Worm (Caenorhabditis elegans): ENCODE measurements around the gene C25A8.5.

The C25A8.5 gene

DNA sequence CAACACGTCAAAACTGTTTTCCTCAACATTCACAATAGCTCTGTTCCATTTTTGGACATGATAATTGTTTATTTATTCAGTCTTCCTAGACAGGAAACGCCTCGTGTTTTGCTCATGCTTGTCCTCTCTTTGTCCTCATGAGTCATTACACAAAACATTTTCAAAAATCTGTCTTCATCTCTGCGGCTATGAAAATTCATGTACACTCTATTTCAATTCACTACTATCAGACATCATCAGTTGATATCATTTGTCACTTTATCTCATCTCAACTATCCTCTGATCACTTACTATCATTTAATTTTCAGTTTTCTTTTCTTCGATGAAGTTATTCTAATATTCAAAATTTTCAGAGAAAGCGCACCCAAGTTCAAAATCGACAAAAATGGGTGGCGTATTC, 24.6 kb downstream of the C25A8.5 start, which contains the start of gene adah-1:
Gene adah-1, plus strand, starts transcription at position 354 of the 400 bp plus-strand sequence.
- TF ChIP-seq ceh-82 (tag; optimal IDR thresholded peaks at IDR 0.05) (no peak), nhr-129 (tag; optimal IDR thresholded peaks at IDR 0.05) (peak; percentile 57), elt-3 (tag; optimal IDR thresholded peaks at IDR 0.05) (no peak), C34F6.9 (tag; optimal IDR thresholded peaks at IDR 0.05) (peak; percentile 4), fos-1 (tag; optimal IDR thresholded peaks at IDR 0.05) (peak; percentile 37), F13H6.1 (tag; optimal IDR thresholded peaks at IDR 0.05) (no peak)

DNA sequence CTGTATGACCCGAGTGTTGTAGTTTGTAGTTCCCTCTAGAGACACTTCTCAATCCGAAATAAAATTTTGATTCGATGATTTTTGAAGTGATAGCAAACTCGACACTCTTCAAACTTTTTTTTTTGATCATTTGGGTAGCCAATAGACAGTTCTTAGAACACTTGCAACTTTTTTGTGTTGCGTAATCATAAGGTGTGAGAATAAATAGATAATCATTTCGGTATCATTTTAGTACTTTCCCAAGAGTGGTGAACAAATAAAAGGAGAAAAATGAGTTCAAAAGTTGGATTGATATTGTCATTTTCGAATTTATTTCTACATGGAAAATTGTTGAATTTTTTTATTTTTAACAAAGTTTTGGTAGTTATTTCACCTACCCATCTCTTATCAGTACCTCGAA, 25.5 kb downstream of the C25A8.5 start:
- peak; percentile 49 for TF ChIP-seq fos-1 (tag; optimal IDR thresholded peaks at IDR 0.05)
- no peak for TF ChIP-seq blmp-1 (tag; optimal IDR thresholded peaks at IDR 0.05; ENCODE audit: insufficient read depth)

- no peak for TF ChIP-seq unc-62 (GFP tag; optimal IDR thresholded peaks at IDR 0.05)
- TF ChIP-seq nhr-12 (tag; optimal IDR thresholded peaks at IDR 0.05): no peak
- TF ChIP-seq fos-1 (tag; optimal IDR thresholded peaks at IDR 0.05): peak; percentile 91
- no peak for TF ChIP-seq peb-1 (tag; optimal IDR thresholded peaks at IDR 0.05)
- TF ChIP-seq nhr-237 (tag; optimal IDR thresholded peaks at IDR 0.05): no peak
- no peak for TF ChIP-seq ztf-1 (GFP tag; conservative IDR thresholded peaks at IDR 0.05)
- TF ChIP-seq unc-39 (tag; optimal IDR thresholded peaks at IDR 0.05): no peak
- TF ChIP-seq dmd-4 (tag; optimal IDR thresholded peaks at IDR 0.05): no peak
- peak; percentile 7 for TF ChIP-seq sma-9 (GFP tag; optimal IDR thresholded peaks at IDR 0.05)
- no peak for TF ChIP-seq sma-9 (tag; optimal IDR thresholded peaks at IDR 0.05)
- TF ChIP-seq Y55F3AM.14 (GFP tag; optimal IDR thresholded peaks at IDR 0.05): no peak
- TF ChIP-seq crh-2 (tag; optimal IDR thresholded peaks at IDR 0.05): peak; percentile 17
- no peak for TF ChIP-seq blmp-1 (tag; optimal IDR thresholded peaks at IDR 0.05; ENCODE audit: insufficient read depth)
Measured at ce11 chrIV:7025835-7026234, 26.5 kb downstream of the C25A8.5 start.

DNA sequence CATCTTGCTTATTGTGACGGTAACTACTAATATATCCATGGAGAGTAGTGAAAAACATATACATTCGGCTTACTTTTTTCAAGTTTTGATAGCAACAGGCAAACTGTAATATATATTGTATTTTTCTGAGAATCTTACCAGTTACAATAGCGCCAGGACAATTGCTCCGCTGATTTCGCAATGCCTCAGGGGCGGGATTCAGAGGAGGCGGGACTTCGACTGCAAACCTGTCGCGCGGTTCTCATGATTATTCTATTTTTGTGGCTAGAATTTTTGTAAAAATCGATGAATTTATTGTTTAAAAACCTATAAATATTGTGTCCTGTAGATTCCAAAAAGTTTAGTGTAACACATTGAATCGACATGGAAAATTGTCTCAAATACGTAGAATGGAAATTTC, 31.7 kb downstream of the C25A8.5 start:
- TF ChIP-seq zag-1 (tag; optimal IDR thresholded peaks at IDR 0.05) (no peak), unc-55 (GFP tag; optimal IDR thresholded peaks at IDR 0.05) (peak; percentile 31)

DNA sequence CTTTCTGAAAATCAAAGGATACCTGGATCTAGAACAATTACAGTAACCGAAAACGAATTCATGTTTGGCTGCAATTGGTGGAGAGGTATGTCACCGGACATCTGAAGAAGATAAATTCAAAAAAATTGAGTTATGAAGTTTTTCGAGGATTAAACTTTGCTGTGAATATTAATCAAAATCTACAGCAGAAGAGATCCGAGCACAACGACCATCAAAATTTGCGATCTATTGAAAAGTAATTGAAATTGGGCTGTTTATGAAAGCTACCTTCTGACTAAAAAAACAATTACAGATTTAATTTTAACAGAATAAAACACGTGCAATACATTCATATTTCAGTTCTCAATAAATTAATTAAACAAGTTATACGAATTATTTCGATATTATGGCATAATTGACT, 33.2 kb downstream of the C25A8.5 start, which contains the start of gene C06G3.8:
Gene C06G3.8, minus strand, starts transcription at position 101 of the 400 bp plus-strand sequence.
- TF ChIP-seq snpc-4 (tag; optimal IDR thresholded peaks at IDR 0.05) (no peak), ztf-1 (GFP tag; conservative IDR thresholded peaks at IDR 0.05) (no peak), fos-1 (tag; optimal IDR thresholded peaks at IDR 0.05) (no peak), lsy-2 (tag; optimal IDR thresholded peaks at IDR 0.05) (no peak)

DNA sequence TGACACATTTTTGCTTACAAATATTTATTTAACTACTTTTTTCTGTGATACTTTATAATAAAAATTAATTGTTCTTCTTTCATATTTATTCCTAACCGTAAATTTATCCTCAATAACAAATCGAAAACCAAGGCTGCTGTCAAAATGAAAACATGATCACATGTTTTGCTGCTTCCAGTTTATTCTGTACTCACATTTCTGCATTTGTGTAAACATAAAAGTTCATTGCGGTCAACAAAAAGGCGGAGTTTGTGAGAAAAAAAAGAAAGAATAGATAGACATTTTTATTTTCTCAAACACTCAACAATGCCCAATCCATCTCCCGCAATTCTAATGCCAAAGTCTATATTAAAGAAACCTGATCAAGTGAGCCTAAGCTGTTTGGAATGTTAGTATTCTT, 36.5 kb downstream of the C25A8.5 start, which contains the start of gene C06G3.3:
Gene C06G3.3, plus strand, starts transcription at position 301 of the 400 bp plus-strand sequence.
- peak; percentile 3 for TF ChIP-seq nhr-129 (tag; optimal IDR thresholded peaks at IDR 0.05)
- no peak for TF ChIP-seq lin-13 (GFP tag; optimal IDR thresholded peaks at IDR 0.05)

- TF ChIP-seq elt-1 (tag; optimal IDR thresholded peaks at IDR 0.05): no peak
- TF ChIP-seq snpc-4 (tag; optimal IDR thresholded peaks at IDR 0.05): no peak
- no peak for TF ChIP-seq gmeb-1 (tag; optimal IDR thresholded peaks at IDR 0.05)
- TF ChIP-seq blmp-1 (tag; optimal IDR thresholded peaks at IDR 0.05; ENCODE audit: insufficient read depth): no peak
Measured at ce11 chrIV:7036790-7037189, 37.5 kb downstream of the C25A8.5 start, which contains the start of gene ufl-1. TSS of gene ufl-1 (minus strand) at chrIV:7036859.

- no peak for TF ChIP-seq ztf-4 (tag; optimal IDR thresholded peaks at IDR 0.05)
- TF ChIP-seq ceh-82 (tag; optimal IDR thresholded peaks at IDR 0.05): no peak
- TF ChIP-seq alr-1 (tag; optimal IDR thresholded peaks at IDR 0.05): no peak
- TF ChIP-seq snpc-4 (tag; optimal IDR thresholded peaks at IDR 0.05): peak; percentile 61
- TF ChIP-seq gmeb-1 (tag; optimal IDR thresholded peaks at IDR 0.05): peak; percentile 96
- TF ChIP-seq mab-5 (tag; optimal IDR thresholded peaks at IDR 0.05): peak; percentile 68
- TF ChIP-seq R02D3.7 (tag; optimal IDR thresholded peaks at IDR 0.05): peak; percentile 18
- TF ChIP-seq zag-1 (tag; optimal IDR thresholded peaks at IDR 0.05): peak; percentile 23
- TF ChIP-seq unc-62 (GFP tag; optimal IDR thresholded peaks at IDR 0.05): no peak
- no peak for TF ChIP-seq unc-39 (tag; optimal IDR thresholded peaks at IDR 0.05)
- no peak for TF ChIP-seq aly-2 (tag; optimal IDR thresholded peaks at IDR 0.05)
- no peak for TF ChIP-seq nhr-10 (tag; optimal IDR thresholded peaks at IDR 0.05)
- peak; percentile 76 for TF ChIP-seq sem-4 (tag; optimal IDR thresholded peaks at IDR 0.05)
- peak; percentile 97 for TF ChIP-seq unc-55 (GFP tag; optimal IDR thresholded peaks at IDR 0.05)
- peak; percentile 82 for TF ChIP-seq lin-13 (GFP tag; optimal IDR thresholded peaks at IDR 0.05)
- peak; percentile 35 for TF ChIP-seq ama-1 (optimal IDR thresholded peaks at IDR 0.05)
- peak; percentile 48 for TF ChIP-seq egl-27 (tag; optimal IDR thresholded peaks at IDR 0.05)
- peak; percentile 88 for TF ChIP-seq C34F6.9 (tag; optimal IDR thresholded peaks at IDR 0.05)
- TF ChIP-seq lin-11 (tag; optimal IDR thresholded peaks at IDR 0.05): peak; percentile 90
- no peak for TF ChIP-seq ZK546.5 (tag; optimal IDR thresholded peaks at IDR 0.05)
- peak; percentile 70 to 91 for TF ChIP-seq lsy-2 (tag; optimal IDR thresholded peaks at IDR 0.05)
- no peak for TF ChIP-seq peb-1 (tag; optimal IDR thresholded peaks at IDR 0.05)
- no peak for TF ChIP-seq Y55F3AM.14 (GFP tag; optimal IDR thresholded peaks at IDR 0.05)
Measured at ce11 chrIV:7039476-7040261, 40.4 kb downstream of the C25A8.5 start, which contains the start of the genes cogc-2 and klp-18. TSS of gene cogc-2 (minus strand) at chrIV:7039580. TSS of gene klp-18 (plus strand) at chrIV:7040211.

Measured in whole organism, L2 larva.